Worm (Caenorhabditis elegans) whole organism, late embryonic: ENCODE measurements around the gene C27A2.12.

Source experiments
- C08G9.2 ChIP-seq: sonication (generic microtip); optimal IDR thresholded peaks from 2 replicates; lab custom pipeline; 2016; ENCODE audit warnings: mild to moderate bottlenecking, missing genetic modification characterization, moderate library complexity, missing compliant biosample characterization
- K02D7.2 ChIP-seq: sonication (generic microtip); optimal IDR thresholded peaks from 2 replicates; lab custom pipeline; 2017; ENCODE audit warnings: mild to moderate bottlenecking, missing genetic modification characterization, missing compliant biosample characterization
- T23F11.4 ChIP-seq: fragments of 200-800 bp; sonication (Bioruptor generic); optimal IDR thresholded peaks from 2 replicates; lab custom pipeline; 2018; ENCODE audit warnings: mild to moderate bottlenecking, missing genetic modification characterization, missing compliant biosample characterization
- ceh-14 ChIP-seq: sonication (generic microtip); optimal IDR thresholded peaks from 2 replicates; lab custom pipeline; 2016; ENCODE audit warnings: missing genotype, missing genetic modification characterization, missing compliant biosample characterization
- ceh-18 ChIP-seq: sonication (generic microtip); optimal IDR thresholded peaks from 2 replicates; lab custom pipeline; 2016; ENCODE audit warnings: missing genetic modification characterization, missing compliant biosample characterization
- ceh-19 ChIP-seq: fragments of 200-800 bp; sonication (Bioruptor generic); optimal IDR thresholded peaks from 2 replicates; lab custom pipeline; 2018; ENCODE audit warnings: mild to moderate bottlenecking, missing genetic modification characterization, missing compliant biosample characterization
- ceh-2 ChIP-seq: sonication (generic microtip); optimal IDR thresholded peaks from 2 replicates; lab custom pipeline; 2016; ENCODE audit warnings: missing genotype, missing genetic modification characterization, missing compliant biosample characterization
- ceh-22 ChIP-seq: sonication (generic microtip); optimal IDR thresholded peaks from 2 replicates; lab custom pipeline; 2017; ENCODE audit warnings: missing biosample characterization, missing genetic modification characterization
- ceh-24 ChIP-seq: sonication (generic microtip); optimal IDR thresholded peaks from 2 replicates; lab custom pipeline; 2016; ENCODE audit warnings: mild to moderate bottlenecking, missing genetic modification characterization, missing compliant biosample characterization
- ceh-45 ChIP-seq: fragments of 200-800 bp; sonication (Bioruptor generic); IDR thresholded peaks from 2 replicates; pipeline ENCODE4 v1.3.6; 2022; ENCODE audit warnings: missing genetic modification reagents, missing genetic modification characterization, missing compliant biosample characterization
- ceh-6 ChIP-seq: fragments of 200-800 bp; sonication (Bioruptor generic); optimal IDR thresholded peaks from 2 replicates; lab custom pipeline; 2018; ENCODE audit warnings: mild to moderate bottlenecking, missing genetic modification characterization, missing compliant biosample characterization
- dmd-4 ChIP-seq: sonication (generic microtip); optimal IDR thresholded peaks from 2 replicates; lab custom pipeline; 2016; ENCODE audit warnings: borderline replicate concordance, missing genetic modification characterization, missing compliant biosample characterization
- dve-1 ChIP-seq: sonication (generic microtip); optimal IDR thresholded peaks from 2 replicates; lab custom pipeline; 2017; ENCODE audit warnings: antibody characterized with exemption, mild to moderate bottlenecking, missing genetic modification characterization, missing compliant biosample characterization
- elt-2 ChIP-seq: sonication (generic microtip); optimal IDR thresholded peaks from 2 replicates; lab custom pipeline; 2016; ENCODE audit warnings: missing genetic modification reagents, missing genetic modification characterization, missing compliant biosample characterization
- elt-4 ChIP-seq: sonication (generic microtip); optimal IDR thresholded peaks from 2 replicates; lab custom pipeline; 2016; ENCODE audit warnings: missing genetic modification characterization, missing compliant biosample characterization
- ets-4 ChIP-seq: sonication (generic microtip); optimal IDR thresholded peaks from 2 replicates; lab custom pipeline; 2016; ENCODE audit warnings: missing genetic modification characterization, missing compliant biosample characterization
- fax-1 ChIP-seq: sonication (generic microtip); optimal IDR thresholded peaks from 2 replicates; lab custom pipeline; 2016; ENCODE audit warnings: missing genotype, missing genetic modification characterization, missing compliant biosample characterization
- gmeb-2 ChIP-seq: sonication (generic microtip); optimal IDR thresholded peaks from 2 replicates; lab custom pipeline; 2016; ENCODE audit warnings: missing genetic modification characterization, inconsistent platforms, missing compliant biosample characterization
- hlh-13 ChIP-seq: fragments of 200-800 bp; sonication (Bioruptor generic); optimal IDR thresholded peaks from 2 replicates; lab custom pipeline; 2018; ENCODE audit warnings: mild to moderate bottlenecking, missing genetic modification characterization, missing compliant biosample characterization
- hlh-15 ChIP-seq: sonication (generic microtip); optimal IDR thresholded peaks from 2 replicates; lab custom pipeline; 2016; ENCODE audit warnings: missing genetic modification characterization, missing compliant biosample characterization
- hlh-30 ChIP-seq: sonication (generic microtip); optimal IDR thresholded peaks from 2 replicates; lab custom pipeline; 2017; ENCODE audit warnings: antibody characterized with exemption, missing genetic modification characterization, missing compliant biosample characterization; ENCODE audit not compliant: insufficient read depth
- hlh-6 ChIP-seq: sonication (generic microtip); optimal IDR thresholded peaks from 2 replicates; lab custom pipeline; 2016; ENCODE audit warnings: missing genotype, missing genetic modification characterization, missing compliant biosample characterization
- lim-6 ChIP-seq: sonication (generic microtip); optimal IDR thresholded peaks from 2 replicates; lab custom pipeline; 2016; ENCODE audit warnings: missing genetic modification characterization, missing compliant biosample characterization
- lin-11 ChIP-seq: fragments of 200-800 bp; sonication (Bioruptor generic); optimal IDR thresholded peaks from 2 replicates; lab custom pipeline; 2018; ENCODE audit warnings: mild to moderate bottlenecking, missing genetic modification characterization, missing compliant biosample characterization
- nfya-1 ChIP-seq: sonication (generic microtip); optimal IDR thresholded peaks from 2 replicates; lab custom pipeline; 2017; ENCODE audit warnings: missing genetic modification characterization, mild to moderate bottlenecking, missing compliant biosample characterization, antibody characterized with exemption, moderate library complexity
- nhr-11 ChIP-seq: fragments of 150-350 bp; optimal IDR thresholded peaks from 2 replicates; lab custom pipeline; 2014; ENCODE audit warnings: missing biosample characterization, missing genetic modification characterization
- odd-2 ChIP-seq: sonication (generic microtip); optimal IDR thresholded peaks from 2 replicates; lab custom pipeline; 2017; ENCODE audit warnings: antibody characterized with exemption, mild to moderate bottlenecking, missing genetic modification characterization, missing compliant biosample characterization
- pag-3 ChIP-seq: sonication (generic microtip); optimal IDR thresholded peaks from 2 replicates; lab custom pipeline; 2016; ENCODE audit warnings: missing compliant biosample characterization, missing genetic modification characterization, borderline replicate concordance
- pat-9 ChIP-seq: fragments of 200-800 bp; sonication (Bioruptor generic); optimal IDR thresholded peaks from 2 replicates; lab custom pipeline; 2018; ENCODE audit warnings: mild to moderate bottlenecking, missing genetic modification characterization, moderate library complexity, missing compliant biosample characterization
- pax-1 ChIP-seq: fragments of 150-350 bp; optimal IDR thresholded peaks from 2 replicates; lab custom pipeline; 2014; ENCODE audit warnings: missing biosample characterization, missing genetic modification characterization
- pha-4 ChIP-seq: fragments of 150-350 bp; optimal IDR thresholded peaks from 2 replicates; lab custom pipeline; 2018; ENCODE audit warnings: missing biosample characterization, missing genetic modification reagents, missing genetic modification characterization
- pqm-1 ChIP-seq: sonication (generic microtip); optimal IDR thresholded peaks from 2 replicates; lab custom pipeline; 2016; ENCODE audit warnings: missing genetic modification characterization, missing compliant biosample characterization
- pros-1 ChIP-seq: fragments of 150-350 bp; optimal IDR thresholded peaks from 2 replicates; lab custom pipeline; 2014; ENCODE audit warnings: missing biosample characterization, missing genetic modification reagents, missing genetic modification characterization
- ref-2 ChIP-seq: sonication (generic microtip); optimal IDR thresholded peaks from 2 replicates; lab custom pipeline; 2016; ENCODE audit warnings: missing genetic modification characterization, missing compliant biosample characterization
- sox-2 ChIP-seq: fragments of 200-800 bp; sonication (Bioruptor generic); IDR thresholded peaks from 2 replicates; pipeline ENCODE4 v1.3.6; 2022; ENCODE audit warnings: missing genetic modification reagents, missing genetic modification characterization, missing compliant biosample characterization
- tbx-2 ChIP-seq: sonication (generic microtip); optimal IDR thresholded peaks from 2 replicates; lab custom pipeline; 2016; ENCODE audit warnings: missing genetic modification characterization, missing compliant biosample characterization
- ttx-3 ChIP-seq: sonication (generic microtip); optimal IDR thresholded peaks from 2 replicates; lab custom pipeline; 2016; ENCODE audit warnings: missing genetic modification reagents, missing genetic modification characterization, missing compliant biosample characterization
- unc-42 ChIP-seq: sonication (generic microtip); optimal IDR thresholded peaks from 2 replicates; lab custom pipeline; 2016; ENCODE audit warnings: missing genotype, missing genetic modification characterization, missing compliant biosample characterization
- unc-55 ChIP-seq: sonication (generic microtip); optimal IDR thresholded peaks from 2 replicates; lab custom pipeline; 2017; ENCODE audit warnings: missing biosample characterization, missing genetic modification reagents, missing genetic modification characterization
- unc-86 ChIP-seq: sonication (generic microtip); optimal IDR thresholded peaks from 2 replicates; lab custom pipeline; 2016; ENCODE audit warnings: missing genetic modification characterization, missing compliant biosample characterization
- ztf-16 ChIP-seq: sonication (generic microtip); optimal IDR thresholded peaks from 2 replicates; lab custom pipeline; 2017; ENCODE audit warnings: missing genetic modification characterization, missing compliant biosample characterization

The C27A2.12 gene

ce11 chrII:5086143-5086542 lies 28.2 kb upstream of the C27A2.12 start:
- TF ChIP-seq ceh-18 (tag; lab: Kevin White, UChicago): no peak
- no peak for TF ChIP-seq lim-6 (tag; lab: Kevin White, UChicago)
- no peak for TF ChIP-seq hlh-13 (GFP tag; lab: Kevin White, UChicago)
- no peak for TF ChIP-seq sox-2 (GFP tag; lab: Robert Waterston, UW)
- TF ChIP-seq ets-4: no peak
- TF ChIP-seq, all 69 proteins: peak for 0

ce11 chrII:5085450-5085849 lies 27.5 kb upstream of the C27A2.12 start, which contains the start of gene txt-9:
txt-9 (plus strand) TSS chrII:5085785.
- no peak for TF ChIP-seq lin-11 (tag; lab: Kevin White, UChicago)
- no peak for TF ChIP-seq odd-2 (tag; lab: Kevin White, UChicago)
- no peak for TF ChIP-seq hlh-30 (tag; lab: Kevin White, UChicago)

- no peak for TF ChIP-seq pha-4 (tag; lab: Kevin White, UChicago)
- peak; percentile 49 for TF ChIP-seq elt-2
- TF ChIP-seq gmeb-2 (tag; lab: Kevin White, UChicago): no peak
- no peak for TF ChIP-seq ceh-14 (tag; lab: Kevin White, UChicago)
- TF ChIP-seq, all 69 proteins: peak for 1
Observed at ce11 chrII:5084225-5084624, 26.3 kb upstream of the C27A2.12 start.

ce11 chrII:5083341-5083740 lies 25.4 kb upstream of the C27A2.12 start, which contains the start of gene C04G6.4:
C04G6.4 (minus strand) TSS chrII:5083441.
- no peak for TF ChIP-seq unc-86 (tag; lab: Kevin White, UChicago)
- TF ChIP-seq hlh-15 (tag; lab: Kevin White, UChicago): no peak
- TF ChIP-seq ref-2 (tag; lab: Kevin White, UChicago): no peak
- TF ChIP-seq fax-1: no peak
- TF ChIP-seq ceh-45 (GFP tag; lab: Robert Waterston, UW): no peak
- TF ChIP-seq dmd-4 (tag; lab: Kevin White, UChicago): no peak
- no peak for TF ChIP-seq pros-1 (tag; lab: Kevin White, UChicago)
- TF ChIP-seq elt-4 (tag; lab: Kevin White, UChicago): no peak
- TF ChIP-seq ceh-18 (tag; lab: Kevin White, UChicago): no peak
- TF ChIP-seq dve-1 (tag; lab: Kevin White, UChicago): no peak
- no peak for TF ChIP-seq T23F11.4 (GFP tag; lab: Kevin White, UChicago)

ce11 chrII:5081124-5081913 lies 23.4 kb upstream of the C27A2.12 start, which contains the start of gene dsh-2:
dsh-2 (minus strand) TSS chrII:5081174.
- no peak for TF ChIP-seq ceh-19 (GFP tag; lab: Kevin White, UChicago)
- no peak for TF ChIP-seq gmeb-2 (tag; lab: Kevin White, UChicago)
- TF ChIP-seq pag-3 (tag; lab: Kevin White, UChicago): no peak
- peak; percentile 32 for TF ChIP-seq tbx-2
- peak; percentile 41 for TF ChIP-seq unc-55 (GFP tag; lab: Kevin White, UChicago)
- TF ChIP-seq ceh-6 (GFP tag; lab: Kevin White, UChicago): no peak
- TF ChIP-seq pax-1 (tag; lab: Kevin White, UChicago): peak; percentile 86
- no peak for TF ChIP-seq ceh-22 (tag; lab: Kevin White, UChicago)
- TF ChIP-seq nfya-1 (tag; lab: Kevin White, UChicago): peak; percentile 39
- TF ChIP-seq unc-42 (tag; lab: Kevin White, UChicago): peak; percentile 65
- TF ChIP-seq C08G9.2 (tag; lab: Kevin White, UChicago): no peak
- TF ChIP-seq ceh-2 (tag; lab: Kevin White, UChicago): no peak
- no peak for TF ChIP-seq nhr-11
- TF ChIP-seq pat-9: no peak
- TF ChIP-seq elt-2: no peak
- no peak for TF ChIP-seq pros-1 (tag; lab: Kevin White, UChicago)
- TF ChIP-seq dve-1 (tag; lab: Kevin White, UChicago): no peak
- no peak for TF ChIP-seq ztf-16
- no peak for TF ChIP-seq ceh-24 (tag; lab: Kevin White, UChicago)
- TF ChIP-seq hlh-13 (GFP tag; lab: Kevin White, UChicago): no peak
- TF ChIP-seq hlh-30 (tag; lab: Kevin White, UChicago): peak; percentile 52
- TF ChIP-seq pqm-1 (tag; lab: Kevin White, UChicago): no peak
- TF ChIP-seq ttx-3 (tag; lab: Kevin White, UChicago): no peak
- TF ChIP-seq K02D7.2 (tag; lab: Kevin White, UChicago): no peak
- no peak for TF ChIP-seq ceh-18 (tag; lab: Kevin White, UChicago)
- TF ChIP-seq ref-2 (tag; lab: Kevin White, UChicago): no peak
- no peak for TF ChIP-seq ceh-14 (tag; lab: Kevin White, UChicago)
- no peak for TF ChIP-seq hlh-6 (tag; lab: Kevin White, UChicago)
- no peak for TF ChIP-seq hlh-15 (tag; lab: Kevin White, UChicago)
- no peak for TF ChIP-seq lim-6 (tag; lab: Kevin White, UChicago)
- no peak for TF ChIP-seq fax-1
